Comparison of ENCODE assay signal across 5 fruit fly cellular contexts in the genomic region with DNA sequence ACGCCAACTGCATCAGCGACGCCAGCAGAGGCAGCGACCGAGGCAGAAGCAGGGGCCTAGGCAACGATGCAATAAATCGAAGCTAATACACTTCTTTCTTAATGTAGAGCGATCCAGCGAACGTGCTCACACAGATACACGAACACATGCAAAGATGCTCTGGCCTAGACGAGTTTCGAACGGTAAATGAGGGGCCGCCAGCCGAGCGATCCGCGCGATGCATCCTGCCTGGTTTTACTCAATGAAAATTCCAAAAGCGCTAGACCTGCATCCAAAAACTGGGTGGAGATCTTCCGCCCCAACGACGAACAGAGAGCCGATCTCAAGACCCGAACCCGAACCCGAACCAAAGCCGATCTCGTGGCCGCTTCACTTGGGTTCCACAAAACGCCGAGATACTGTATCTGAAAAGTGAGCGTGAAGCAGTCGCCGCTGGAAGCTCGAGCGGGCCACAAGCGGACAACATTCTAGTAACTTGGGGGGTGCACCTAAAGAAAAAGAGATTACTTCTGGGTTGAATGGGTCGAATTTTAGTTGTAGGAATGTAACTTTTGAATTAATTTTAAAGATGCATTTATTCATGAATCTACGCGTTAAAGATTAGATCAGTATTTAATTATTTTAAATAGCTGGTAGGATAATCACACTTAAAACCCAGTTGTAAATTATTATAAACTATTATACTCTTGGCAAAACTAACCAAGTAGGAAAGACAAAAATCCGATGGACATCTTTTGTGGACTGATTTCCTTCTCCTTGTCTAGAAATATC.
TF ChIP-seq lines count a peak whose summit lies in the region.

No protein-coding gene starts in this region.

- no peak for TF ChIP-seq CTCF in whole organism, embryonic (GFP tag; optimal IDR thresholded peaks at IDR 0.05; lab: Kevin White, UChicago)

TF ChIP-seq in whole organism, adult, 20 proteins besides CTCF, POLR2A, EP300 and RAD21:
- no peak for TF ChIP-seq cnc (optimal IDR thresholded peaks at IDR 0.05; lab: Kevin White, UChicago)
- TF ChIP-seq cic (GFP tag; optimal IDR thresholded peaks at IDR 0.05; lab: Kevin White, UChicago): peak; percentile 64
- TF ChIP-seq Hr96 (GFP tag; optimal IDR thresholded peaks at IDR 0.05; lab: Kevin White, UChicago): no peak
- TF ChIP-seq ovo (GFP tag; optimal IDR thresholded peaks at IDR 0.05; lab: Kevin White, UChicago): peak; percentile 90
- no peak for TF ChIP-seq Clk (GFP tag; optimal IDR thresholded peaks at IDR 0.05; lab: Kevin White, UChicago)
- no peak for TF ChIP-seq Mnt (GFP tag; optimal IDR thresholded peaks at IDR 0.05; lab: Kevin White, UChicago)

TF ChIP-seq in whole organism, embryonic, 481 proteins besides CTCF, POLR2A, EP300 and RAD21 (continues in another document):
- no peak for TF ChIP-seq ind (GFP tag; optimal IDR thresholded peaks at IDR 0.05; lab: Kevin White, UChicago)
- TF ChIP-seq CG9817 (tag; optimal IDR thresholded peaks at IDR 0.05; lab: Kevin White, UChicago): no peak
- TF ChIP-seq sug (tag; optimal IDR thresholded peaks at IDR 0.05; lab: Kevin White, UChicago): peak; percentile 47
- peak; percentile 98 for TF ChIP-seq Deaf1 (tag; optimal IDR thresholded peaks at IDR 0.05; lab: Kevin White, UChicago)
- no peak for TF ChIP-seq Mrtf (GFP tag; IDR thresholded peaks at IDR 0.05; lab: Robert Waterston, UW)
- 0 out of 3 replicates have a peak, but pooled peaks have one; percentile 46 for TF ChIP-seq ci (GFP tag; IDR thresholded peaks at IDR 0.05; lab: Robert Waterston, UW)
- TF ChIP-seq CG32532 (GFP tag; IDR thresholded peaks at IDR 0.05; lab: Robert Waterston, UW): no peak
- no peak for TF ChIP-seq B-H1 (GFP tag; IDR thresholded peaks at IDR 0.05; lab: Robert Waterston, UW)
- TF ChIP-seq wor (GFP tag; IDR thresholded peaks at IDR 0.05; lab: Robert Waterston, UW): no peak
- TF ChIP-seq pho (GFP tag; optimal IDR thresholded peaks at IDR 0.05; lab: Kevin White, UChicago): no peak
- peak; percentile 34 for TF ChIP-seq Blimp-1 (GFP tag; optimal IDR thresholded peaks at IDR 0.05; lab: Kevin White, UChicago)
- TF ChIP-seq wdn (GFP tag; IDR thresholded peaks at IDR 0.05; lab: Robert Waterston, UW): no peak
- peak; percentile 90 for TF ChIP-seq Adf1 (GFP tag; IDR thresholded peaks at IDR 0.05; lab: Robert Waterston, UW)
- TF ChIP-seq CG2712 (tag; optimal IDR thresholded peaks at IDR 0.05; lab: Kevin White, UChicago): peak; percentile 14
- peak; percentile 24 for TF ChIP-seq dmrt11E (tag; optimal IDR thresholded peaks at IDR 0.05; lab: Kevin White, UChicago)
- peak; percentile 19; the same call in 1 of the 2 replicates for TF ChIP-seq Drgx (GFP tag; IDR thresholded peaks at IDR 0.05; lab: Robert Waterston, UW)
- no peak for TF ChIP-seq CG17829 (tag; optimal IDR thresholded peaks at IDR 0.05; lab: Kevin White, UChicago)
- no peak for TF ChIP-seq CG7987 (GFP tag; optimal IDR thresholded peaks at IDR 0.05; lab: Kevin White, UChicago)
- TF ChIP-seq schlank (tag; optimal IDR thresholded peaks at IDR 0.05; lab: Kevin White, UChicago): no peak

TF ChIP-seq in whole organism, prepupa, 60 proteins besides CTCF, POLR2A, EP300 and RAD21 (continues in another document):
- peak; percentile 2 for TF ChIP-seq CG16779 (tag; optimal IDR thresholded peaks at IDR 0.05; lab: Kevin White, UChicago)
- peak; percentile 42 for TF ChIP-seq Eip75B (GFP tag; optimal IDR thresholded peaks at IDR 0.05; lab: Kevin White, UChicago)
- no peak for TF ChIP-seq CG10669 (GFP tag; optimal IDR thresholded peaks at IDR 0.05; lab: Kevin White, UChicago)
- peak; percentile 25 for TF ChIP-seq Smox (GFP tag; optimal IDR thresholded peaks at IDR 0.05; lab: Kevin White, UChicago)
- TF ChIP-seq CG32006 (GFP tag; optimal IDR thresholded peaks at IDR 0.05; lab: Kevin White, UChicago): peak; percentile 49
- no peak for TF ChIP-seq salr (GFP tag; optimal IDR thresholded peaks at IDR 0.05; lab: Kevin White, UChicago)
- TF ChIP-seq CG3032 (tag; optimal IDR thresholded peaks at IDR 0.05; lab: Kevin White, UChicago): no peak
- TF ChIP-seq CG3919 (GFP tag; optimal IDR thresholded peaks at IDR 0.05; lab: Kevin White, UChicago): peak; percentile 42
- TF ChIP-seq net (GFP tag; optimal IDR thresholded peaks at IDR 0.05; lab: Kevin White, UChicago): peak; percentile 12
- TF ChIP-seq CG10631 (GFP tag; optimal IDR thresholded peaks at IDR 0.05; lab: Kevin White, UChicago): no peak
- TF ChIP-seq CG7368 (GFP tag; optimal IDR thresholded peaks at IDR 0.05; lab: Kevin White, UChicago): peak; percentile 4
- TF ChIP-seq fkh (GFP tag; optimal IDR thresholded peaks at IDR 0.05; lab: Kevin White, UChicago): no peak
- peak; percentile 33 for TF ChIP-seq topi (GFP tag; optimal IDR thresholded peaks at IDR 0.05; lab: Kevin White, UChicago)
- TF ChIP-seq Blimp-1 (GFP tag; optimal IDR thresholded peaks at IDR 0.05; lab: Kevin White, UChicago): no peak
- TF ChIP-seq Hr39 (GFP tag; optimal IDR thresholded peaks at IDR 0.05; lab: Kevin White, UChicago): no peak
- TF ChIP-seq Hr38 (GFP tag; optimal IDR thresholded peaks at IDR 0.05; lab: Kevin White, UChicago): no peak
- peak; percentile 28 for TF ChIP-seq dsx (GFP tag; optimal IDR thresholded peaks at IDR 0.05; lab: Kevin White, UChicago; ENCODE audit: poor library complexity, severe bottlenecking)
- peak; percentile 31 for TF ChIP-seq CG1621 (tag; optimal IDR thresholded peaks at IDR 0.05; lab: Kevin White, UChicago)
- TF ChIP-seq dac (GFP tag; optimal IDR thresholded peaks at IDR 0.05; lab: Kevin White, UChicago): no peak
- peak; percentile 27 for TF ChIP-seq OdsH (GFP tag; optimal IDR thresholded peaks at IDR 0.05; lab: Kevin White, UChicago)

TF ChIP-seq in whole organism, pupa, 21 proteins besides CTCF, POLR2A, EP300 and RAD21:
- TF ChIP-seq CG17806 (tag; optimal IDR thresholded peaks at IDR 0.05; lab: Kevin White, UChicago): no peak
- no peak for TF ChIP-seq CG8159 (tag; optimal IDR thresholded peaks at IDR 0.05; lab: Kevin White, UChicago)
- peak; percentile 28; the same call in 1 of the 2 replicates for TF ChIP-seq CG12605 (GFP tag; IDR thresholded peaks at IDR 0.05; lab: Robert Waterston, UW)
- no peak; the same call in 1 of the 2 replicates for TF ChIP-seq Ets98B (GFP tag; IDR thresholded peaks at IDR 0.05; lab: Robert Waterston, UW)
- TF ChIP-seq Snoo (tag; optimal IDR thresholded peaks at IDR 0.05; lab: Kevin White, UChicago): no peak
- no peak for TF ChIP-seq CG32121 (GFP tag; IDR thresholded peaks at IDR 0.05; lab: Robert Waterston, UW)
- TF ChIP-seq Pif1B (GFP tag; optimal IDR thresholded peaks at IDR 0.05; lab: Kevin White, UChicago): no peak
- peak; percentile 91 for TF ChIP-seq CG4496 (GFP tag; IDR thresholded peaks at IDR 0.05; lab: Robert Waterston, UW)
- peak; percentile 19; the same call in 1 of the 2 replicates for TF ChIP-seq CG10348 (GFP tag; IDR thresholded peaks at IDR 0.05; lab: Robert Waterston, UW)
- TF ChIP-seq CG13204 (GFP tag; optimal IDR thresholded peaks at IDR 0.05; lab: Kevin White, UChicago): peak; percentile 97
- peak; percentile 7 for TF ChIP-seq CG8301 (tag; optimal IDR thresholded peaks at IDR 0.05; lab: Kevin White, UChicago)
- peak; percentile 38 for TF ChIP-seq Pif1A (GFP tag; optimal IDR thresholded peaks at IDR 0.05; lab: Kevin White, UChicago)
- peak; percentile 46 for TF ChIP-seq CG14655 (GFP tag; optimal IDR thresholded peaks at IDR 0.05; lab: Kevin White, UChicago)
- peak; percentile 11; the same call in 1 of the 3 replicates for TF ChIP-seq fd96Ca (GFP tag; IDR thresholded peaks at IDR 0.05; lab: Robert Waterston, UW)

TF ChIP-seq in whole organism, wandering third instar larva, 38 proteins besides CTCF, POLR2A, EP300 and RAD21:
- TF ChIP-seq Dif (GFP tag; optimal IDR thresholded peaks at IDR 0.05; lab: Kevin White, UChicago; ENCODE audit: partially characterized antibody): peak; percentile 17
- peak; percentile 45 for TF ChIP-seq Vsx2 (GFP tag; optimal IDR thresholded peaks at IDR 0.05; lab: Kevin White, UChicago; ENCODE audit: partially characterized antibody)
- no peak for TF ChIP-seq HLH106 (tag; optimal IDR thresholded peaks at IDR 0.05; lab: Kevin White, UChicago)
- no peak for TF ChIP-seq Hr83 (GFP tag; optimal IDR thresholded peaks at IDR 0.05; lab: Kevin White, UChicago; ENCODE audit: poor library complexity, severe bottlenecking)
- TF ChIP-seq GATAd (GFP tag; optimal IDR thresholded peaks at IDR 0.05; lab: Kevin White, UChicago): no peak
- no peak for TF ChIP-seq CG9705 (GFP tag; optimal IDR thresholded peaks at IDR 0.05; lab: Kevin White, UChicago)
- no peak for TF ChIP-seq Jra (GFP tag; optimal IDR thresholded peaks at IDR 0.05; lab: Kevin White, UChicago)
